Worm (Caenorhabditis elegans) whole organism, mixed stage, embryonic: Measurements from ENCODE around the gene cdh-9.

Experiments used
- ces-1 ChIP-seq: fragments of 150-350 bp; optimal IDR thresholded peaks from 2 replicates; lab custom pipeline; 2014; ENCODE audit warnings: missing biosample characterization, missing genetic modification reagents, missing genetic modification characterization
- lsy-2 ChIP-seq: fragments of 150-350 bp; optimal IDR thresholded peaks from 2 replicates; lab custom pipeline; 2014; ENCODE audit warnings: missing biosample characterization, missing genetic modification characterization
- mep-1 ChIP-seq: fragments of 150-350 bp; optimal IDR thresholded peaks from 2 replicates; lab custom pipeline; 2017; ENCODE audit warnings: missing biosample characterization, missing genetic modification reagents, missing genetic modification characterization, inconsistent platforms
- nhr-12 ChIP-seq: fragments of 150-350 bp; optimal IDR thresholded peaks from 2 replicates; lab custom pipeline; 2014; ENCODE audit warnings: missing biosample characterization, missing genetic modification characterization
- nhr-28 ChIP-seq: fragments of 150-350 bp; optimal IDR thresholded peaks from 2 replicates; lab custom pipeline; 2014; ENCODE audit warnings: missing biosample characterization, missing genetic modification characterization
- nhr-76 ChIP-seq: sonication (generic microtip); optimal IDR thresholded peaks from 2 replicates; lab custom pipeline; 2017; ENCODE audit warnings: missing biosample characterization, missing genetic modification characterization
- pha-4 ChIP-seq: fragments of 150-350 bp; optimal IDR thresholded peaks from 2 replicates; lab custom pipeline; 2018; ENCODE audit warnings: missing biosample characterization, missing genetic modification reagents, missing genetic modification characterization
- unc-120 ChIP-seq: sonication (generic microtip); optimal IDR thresholded peaks from 2 replicates; lab custom pipeline; 2017; ENCODE audit warnings: missing genetic modification characterization, missing compliant biosample characterization; ENCODE audit not compliant: poor library complexity, severe bottlenecking
- unc-39 ChIP-seq: fragments of 150-350 bp; optimal IDR thresholded peaks from 2 replicates; lab custom pipeline; 2014; ENCODE audit warnings: missing biosample characterization, missing genetic modification characterization
- unc-62 ChIP-seq: fragments of 150-350 bp; optimal IDR thresholded peaks from 2 replicates; lab custom pipeline; 2014; ENCODE audit warnings: missing biosample characterization, missing genetic modification reagents, missing genetic modification characterization

DNA sequence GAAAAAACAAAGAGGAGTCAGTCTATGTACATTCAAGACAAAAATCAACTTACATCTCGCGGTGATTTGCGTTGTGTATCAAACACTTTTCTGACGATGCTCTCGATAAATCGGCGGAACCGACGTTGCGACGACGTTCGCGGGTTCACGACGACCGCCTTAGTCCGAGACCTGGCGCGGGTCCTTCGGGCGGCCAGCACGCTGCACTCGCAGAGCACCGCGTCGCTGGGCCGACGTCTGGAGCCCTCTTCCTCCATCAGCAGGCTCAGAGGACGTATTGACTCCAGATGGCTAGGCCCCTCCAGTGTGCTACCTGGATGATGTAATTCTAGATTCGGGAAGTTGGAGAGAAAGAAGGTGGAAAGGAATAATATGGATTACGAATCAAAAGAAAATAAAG, 48.2 kb downstream of the cdh-9 start:
- TF ChIP-seq lsy-2: no peak
- TF ChIP-seq ces-1: no peak
- TF ChIP-seq nhr-76 (tag; lab: Kevin White, UChicago): no peak
- no peak for TF ChIP-seq pha-4 (tag; lab: Kevin White, UChicago)
- TF ChIP-seq unc-62: no peak
- no peak for TF ChIP-seq mep-1 (tag; lab: Kevin White, UChicago)
- TF ChIP-seq unc-39 (tag; lab: Kevin White, UChicago): no peak
- no peak for TF ChIP-seq unc-120 (tag; lab: Kevin White, UChicago)
- TF ChIP-seq nhr-28 (tag; lab: Kevin White, UChicago): no peak
- TF ChIP-seq nhr-12 (tag; lab: Kevin White, UChicago): no peak
